Fruit fly (Drosophila melanogaster) whole organism, prepupa: ENCODE results near the gene eIF4E6.

Experiments
- Blimp-1 ChIP-seq: fragments of 200-800 bp; sonication (Bioruptor generic); optimal IDR thresholded peaks from 3 replicates; lab custom pipeline; 2017; ENCODE audit warnings: missing biosample characterization, missing genetic modification characterization, mild to moderate bottlenecking, moderate library complexity, missing genetic modification reagents
- CG10631 ChIP-seq: fragments of 200-800 bp; sonication (Bioruptor generic); optimal IDR thresholded peaks from 2 replicates; lab custom pipeline; 2016; ENCODE audit warnings: missing biosample characterization, missing genetic modification characterization
- CG1621 ChIP-seq: fragments of 200-800 bp; sonication (Bioruptor generic); optimal IDR thresholded peaks from 3 replicates; lab custom pipeline; 2018; ENCODE audit warnings: missing biosample characterization, mild to moderate bottlenecking, missing genetic modification characterization
- CG6163 ChIP-seq: fragments of 200-800 bp; sonication (Bioruptor generic); IDR thresholded peaks from 3 replicates; pipeline ENCODE4 v1.3.6; 2022; ENCODE audit warnings: missing biosample characterization, missing genetic modification characterization
- CG6808 ChIP-seq: fragments of 200-800 bp; sonication (Bioruptor generic); optimal IDR thresholded peaks from 3 replicates; lab custom pipeline; 2017; ENCODE audit warnings: missing biosample characterization, missing genetic modification characterization, mild to moderate bottlenecking, moderate library complexity, missing genetic modification reagents
- CG6854 ChIP-seq: fragments of 200-800 bp; sonication (Bioruptor generic); optimal IDR thresholded peaks from 2 replicates; lab custom pipeline; 2017; ENCODE audit warnings: missing biosample characterization, mild to moderate bottlenecking, missing genetic modification characterization
- CG8119 ChIP-seq: fragments of 200-800 bp; sonication (Bioruptor generic); IDR thresholded peaks from 3 replicates; pipeline ENCODE4 v1.3.6; 2022; ENCODE audit warnings: missing biosample characterization, missing genetic modification characterization
- CG8319 ChIP-seq: fragments of 200-800 bp; sonication (Bioruptor generic); optimal IDR thresholded peaks from 3 replicates; lab custom pipeline; 2016; ENCODE audit warnings: missing biosample characterization, missing genetic modification characterization
- CG8632 ChIP-seq: fragments of 200-800 bp; sonication (Bioruptor generic); optimal IDR thresholded peaks from 3 replicates; lab custom pipeline; 2016; ENCODE audit warnings: missing biosample characterization, missing genetic modification characterization
- CG9139 ChIP-seq: fragments of 200-800 bp; sonication (Bioruptor generic); optimal IDR thresholded peaks from 3 replicates; lab custom pipeline; 2017; ENCODE audit warnings: missing biosample characterization, mild to moderate bottlenecking, missing genetic modification characterization
- Eip75B ChIP-seq: fragments of 200-800 bp; sonication (Bioruptor generic); optimal IDR thresholded peaks from 3 replicates; lab custom pipeline; 2016; ENCODE audit warnings: missing biosample characterization, missing genetic modification characterization
- Eip78C ChIP-seq: fragments of 200-800 bp; sonication (Bioruptor generic); peaks from one replicate; lab custom pipeline; 2016; ENCODE audit warnings: missing biosample characterization, missing genetic modification characterization
- Eip93F ChIP-seq: fragments of 200-800 bp; sonication (Bioruptor generic); optimal IDR thresholded peaks from 2 replicates; lab custom pipeline; 2016; ENCODE audit warnings: missing biosample characterization, mild to moderate bottlenecking, missing genetic modification characterization
- Ets21C ChIP-seq: fragments of 200-800 bp; sonication (Bioruptor generic); optimal IDR thresholded peaks from 3 replicates; lab custom pipeline; 2016; ENCODE audit warnings: missing biosample characterization, missing genetic modification characterization
- Gug ChIP-seq: fragments of 200-800 bp; sonication (Bioruptor generic); IDR thresholded peaks from 2 replicates; pipeline ENCODE4 v1.3.6; 2022; ENCODE audit warnings: missing biosample characterization, missing genetic modification characterization
- Lpt ChIP-seq: fragments of 200-800 bp; sonication (Bioruptor generic); optimal IDR thresholded peaks from 3 replicates; lab custom pipeline; 2016; ENCODE audit warnings: missing biosample characterization, missing genetic modification characterization
- OdsH ChIP-seq: fragments of 200-800 bp; sonication (Bioruptor generic); optimal IDR thresholded peaks from 3 replicates; lab custom pipeline; 2016; ENCODE audit warnings: missing biosample characterization, missing genetic modification characterization
- Smox ChIP-seq: fragments of 200-800 bp; sonication (Bioruptor generic); optimal IDR thresholded peaks from 3 replicates; lab custom pipeline; 2016; ENCODE audit warnings: missing biosample characterization, missing genetic modification characterization
- Sox14 ChIP-seq: fragments of 200-800 bp; sonication (Bioruptor generic); optimal IDR thresholded peaks from 3 replicates; lab custom pipeline; 2016; ENCODE audit warnings: missing biosample characterization, missing genetic modification characterization
- achi ChIP-seq: fragments of 200-800 bp; sonication (Bioruptor generic); optimal IDR thresholded peaks from 3 replicates; lab custom pipeline; 2016; ENCODE audit warnings: missing biosample characterization, missing genetic modification characterization
- acj6 ChIP-seq: fragments of 200-800 bp; sonication (Bioruptor generic); optimal IDR thresholded peaks from 3 replicates; lab custom pipeline; 2016; ENCODE audit warnings: missing biosample characterization, missing genetic modification characterization
- dac ChIP-seq: fragments of 200-800 bp; sonication (Bioruptor generic); optimal IDR thresholded peaks from 2 replicates; lab custom pipeline; 2017; ENCODE audit warnings: missing biosample characterization, mild to moderate bottlenecking, missing genetic modification characterization
- dsx ChIP-seq: fragments of 200-800 bp; optimal IDR thresholded peaks from 3 replicates; lab custom pipeline; 2019; ENCODE audit warnings: missing biosample characterization, mild to moderate bottlenecking, missing genetic modification characterization, moderate library complexity; ENCODE audit not compliant: poor library complexity, severe bottlenecking
- eg ChIP-seq: fragments of 200-800 bp; sonication (Bioruptor generic); IDR thresholded peaks from 3 replicates; pipeline ENCODE4 v1.3.6; 2022; ENCODE audit warnings: missing biosample characterization, missing genetic modification characterization
- fd59A ChIP-seq: fragments of 200-800 bp; sonication (Bioruptor generic); optimal IDR thresholded peaks from 2 replicates; lab custom pipeline; 2017; ENCODE audit warnings: missing biosample characterization, mild to moderate bottlenecking, missing genetic modification characterization, missing genetic modification reagents
- fkh ChIP-seq: fragments of 200-800 bp; sonication (Bioruptor generic); optimal IDR thresholded peaks from 3 replicates; lab custom pipeline; 2017; ENCODE audit warnings: missing biosample characterization, mild to moderate bottlenecking, missing genetic modification characterization, moderate library complexity
- lz ChIP-seq: fragments of 200-800 bp; sonication (Bioruptor generic); optimal IDR thresholded peaks from 3 replicates; lab custom pipeline; 2016; ENCODE audit warnings: missing biosample characterization, missing genetic modification characterization
- pdm3 ChIP-seq: fragments of 200-800 bp; sonication (Bioruptor generic); optimal IDR thresholded peaks from 3 replicates; lab custom pipeline; 2016; ENCODE audit warnings: missing biosample characterization, missing genetic modification characterization
- salr ChIP-seq, 2 experiments: fragments of 200-800 bp; sonication (Bioruptor generic); optimal IDR thresholded peaks; 3 replicates each; lab custom pipeline; 2016 to 2018; ENCODE audit warnings: missing biosample characterization in 2 of 2, missing genetic modification characterization in 2 of 2, mild to moderate bottlenecking in 1 of 2
- ss ChIP-seq, 2 experiments: fragments of 200-800 bp; sonication (Bioruptor generic); optimal IDR thresholded peaks; 2 replicates in 1 of 2; 3 replicates in 1 of 2; lab custom pipeline; 2017 to 2018; ENCODE audit warnings: mild to moderate bottlenecking in 2 of 2, missing biosample characterization in 2 of 2, missing genetic modification characterization in 2 of 2, moderate library complexity in 1 of 2
- svp ChIP-seq: fragments of 200-800 bp; sonication (Bioruptor generic); peaks from one replicate; lab custom pipeline; 2016; ENCODE audit warnings: missing biosample characterization, missing genetic modification characterization
- topi ChIP-seq: fragments of 200-800 bp; sonication (Bioruptor generic); optimal IDR thresholded peaks from 3 replicates; lab custom pipeline; 2016; ENCODE audit warnings: missing biosample characterization, missing genetic modification characterization
- vri ChIP-seq: fragments of 200-800 bp; sonication (Bioruptor generic); optimal IDR thresholded peaks from 3 replicates; lab custom pipeline; 2016; ENCODE audit warnings: missing biosample characterization, mild to moderate bottlenecking, missing genetic modification characterization

The eIF4E6 gene

dm6 chr3R:29072834-29073233 is 45.9 kb upstream of the eIF4E6 start (continued):
- TF ChIP-seq ss (GFP tag; optimal IDR thresholded peaks at IDR 0.05; lab: Kevin White, UChicago) (peak in 1 of 2 experiments; percentile 17), Blimp-1 (no peak), dac (GFP tag; lab: Kevin White, UChicago) (no peak), CG6163 (GFP tag; lab: Robert Waterston, UW) (peak; percentile 63; the same call in 2 of the 3 replicates), Gug (GFP tag; lab: Robert Waterston, UW) (no peak), achi (GFP tag; lab: Kevin White, UChicago) (peak; percentile 12), OdsH (GFP tag; lab: Kevin White, UChicago) (peak; percentile 22), CG10631 (GFP tag; lab: Kevin White, UChicago) (peak; percentile 5), CG1621 (tag; lab: Kevin White, UChicago) (no peak), Eip75B (GFP tag; lab: Kevin White, UChicago) (peak; percentile 21), salr (GFP tag; optimal IDR thresholded peaks at IDR 0.05; lab: Kevin White, UChicago) (no peak), Lpt (GFP tag; lab: Kevin White, UChicago) (peak; percentile 52), dsx (GFP tag; lab: Kevin White, UChicago) (peak; percentile 35), svp (GFP tag; lab: Kevin White, UChicago) (no peak), topi (GFP tag; lab: Kevin White, UChicago) (no peak), Smox (GFP tag; lab: Kevin White, UChicago) (no peak), CG8632 (GFP tag; lab: Kevin White, UChicago) (no peak), Sox14 (GFP tag; lab: Kevin White, UChicago) (peak; percentile 40), acj6 (no peak), Ets21C (GFP tag; lab: Kevin White, UChicago) (no peak), fd59A (GFP tag; lab: Kevin White, UChicago) (no peak), lz (GFP tag; lab: Kevin White, UChicago) (no peak), Eip93F (no peak), pdm3 (no peak), CG6808 (GFP tag; lab: Kevin White, UChicago) (peak; percentile 14)
- TF ChIP-seq, all 60 proteins: peak for 18

dm6 chr3R:29071141-29071540 is 44.2 kb upstream of the eIF4E6 start:
- TF ChIP-seq svp (GFP tag; lab: Kevin White, UChicago) (peak; percentile 40), vri (GFP tag; lab: Kevin White, UChicago) (peak; percentile 17), dac (GFP tag; lab: Kevin White, UChicago) (no peak), fkh (GFP tag; lab: Kevin White, UChicago) (peak; percentile 66), CG9139 (GFP tag; lab: Kevin White, UChicago) (no peak)
- TF ChIP-seq, all 60 proteins: peak for 3

dm6 chr3R:29069208-29070072 is 42.5 kb upstream of the eIF4E6 start:
- peak; percentile 47 for TF ChIP-seq svp (GFP tag; lab: Kevin White, UChicago)
- TF ChIP-seq eg (GFP tag; lab: Robert Waterston, UW): 0 out of 3 replicates have a peak, but pooled peaks have one; percentile 0
- TF ChIP-seq Sox14 (GFP tag; lab: Kevin White, UChicago): no peak
- no peak for TF ChIP-seq CG8319 (GFP tag; lab: Kevin White, UChicago)
- TF ChIP-seq CG8119 (GFP tag; lab: Robert Waterston, UW): no peak
- TF ChIP-seq CG6854 (GFP tag; lab: Kevin White, UChicago): peak; percentile 17
- TF ChIP-seq Eip78C (GFP tag; lab: Kevin White, UChicago): peak; percentile 30
